Worm (Caenorhabditis elegans): ENCODE measurements around the gene sri-19.

The sri-19 gene

ce11 chrIV:10934786-10935185 is 23.4 kb upstream of the sri-19 start:
- TF ChIP-seq sem-2 (GFP tag; optimal IDR thresholded peaks at IDR 0.05) (no peak), ceh-39 (tag; optimal IDR thresholded peaks at IDR 0.05) (no peak), mab-5 (tag; optimal IDR thresholded peaks at IDR 0.05) (no peak), bed-3 (GFP tag; optimal IDR thresholded peaks at IDR 0.05) (no peak), ceh-43 (GFP tag; optimal IDR thresholded peaks at IDR 0.05) (no peak), nhr-76 (tag; optimal IDR thresholded peaks at IDR 0.05) (no peak), unc-120 (tag; optimal IDR thresholded peaks at IDR 0.05; ENCODE audit: poor library complexity, severe bottlenecking) (no peak), pha-4 (tag; optimal IDR thresholded peaks at IDR 0.05) (no peak), nhr-28 (tag; optimal IDR thresholded peaks at IDR 0.05) (no peak), ceh-83 (GFP tag; optimal IDR thresholded peaks at IDR 0.05) (no peak), flh-1 (GFP tag; optimal IDR thresholded peaks at IDR 0.05) (no peak), ham-2 (GFP tag; optimal IDR thresholded peaks at IDR 0.05) (no peak), snpc-4 (tag; optimal IDR thresholded peaks at IDR 0.05) (no peak), lin-32 (GFP tag; optimal IDR thresholded peaks at IDR 0.05) (no peak), unc-62 (GFP tag; optimal IDR thresholded peaks at IDR 0.05) (no peak), mls-2 (tag; optimal IDR thresholded peaks at IDR 0.05) (no peak), zip-8 (tag; optimal IDR thresholded peaks at IDR 0.05) (no peak)

- TF ChIP-seq nhr-76 (tag; optimal IDR thresholded peaks at IDR 0.05) (no peak), mls-2 (tag; optimal IDR thresholded peaks at IDR 0.05) (peak; percentile 12), cnd-1 (tag; optimal IDR thresholded peaks at IDR 0.05) (peak; percentile 27), lsy-2 (tag; optimal IDR thresholded peaks at IDR 0.05) (peak; percentile 40), hlh-1 (tag; optimal IDR thresholded peaks at IDR 0.05) (peak; percentile 75), ces-1 (GFP tag; optimal IDR thresholded peaks at IDR 0.05) (peak; percentile 47), sptf-1 (tag; optimal IDR thresholded peaks at IDR 0.05) (peak; percentile 6), nhr-2 (tag; optimal IDR thresholded peaks at IDR 0.05) (peak; percentile 40), unc-120 (tag; optimal IDR thresholded peaks at IDR 0.05; ENCODE audit: poor library complexity, severe bottlenecking) (peak; percentile 73), drap-1 (GFP tag; optimal IDR thresholded peaks at IDR 0.05) (no peak), unc-62 (GFP tag; optimal IDR thresholded peaks at IDR 0.05) (peak; percentile 95), M03D4.4 (tag; optimal IDR thresholded peaks at IDR 0.05) (no peak)
These were observed 22.8 kb upstream of the sri-19 start for ce11 chrIV:10935336-10935735.

DNA sequence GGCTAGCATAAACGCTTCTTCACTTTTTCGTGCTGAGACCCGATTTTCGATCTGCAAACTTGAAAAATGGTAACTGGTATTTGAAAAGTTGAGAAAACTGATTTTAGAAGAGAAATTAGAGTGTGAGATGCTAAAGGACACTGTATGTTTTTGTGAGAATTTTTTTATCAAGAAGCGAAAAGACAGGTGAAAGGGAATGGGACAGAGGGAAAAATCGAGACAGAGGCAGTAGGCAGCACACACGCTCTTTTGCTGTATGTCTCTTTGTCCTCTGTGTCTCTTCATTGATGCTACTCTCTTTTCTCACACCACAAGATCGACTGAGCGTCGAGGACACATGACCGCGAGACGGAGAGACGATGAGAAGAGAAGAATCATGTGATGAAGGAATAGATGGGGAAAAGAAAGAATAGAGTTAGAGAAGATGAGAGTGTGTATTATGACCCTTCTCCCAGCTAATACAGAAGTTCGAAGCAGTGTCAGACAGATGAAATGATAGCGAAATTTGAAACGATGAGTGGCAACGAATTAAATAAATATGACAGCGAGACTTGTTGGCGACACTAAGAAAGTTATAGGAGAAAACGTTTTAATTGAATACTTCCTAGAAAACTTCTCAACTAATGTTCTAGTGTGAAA is 22.2 kb upstream of the sri-19 start, which contains the start of gene lgg-2:
TSS of gene lgg-2 (minus strand) at position 51 of the 639 bp plus-strand sequence.
- peak; percentile 49 for TF ChIP-seq ztf-11 (tag; optimal IDR thresholded peaks at IDR 0.05)
- peak; percentile 27 for TF ChIP-seq lin-32 (GFP tag; optimal IDR thresholded peaks at IDR 0.05)
- no peak for TF ChIP-seq tbx-8 (GFP tag; optimal IDR thresholded peaks at IDR 0.05)
- TF ChIP-seq lsy-2 (tag; optimal IDR thresholded peaks at IDR 0.05) = peak; percentile 46
- TF ChIP-seq lin-13 (tag; optimal IDR thresholded peaks at IDR 0.05) = no peak
- peak; percentile 45 for TF ChIP-seq pha-4 (tag; optimal IDR thresholded peaks at IDR 0.05)
- TF ChIP-seq unc-39 (tag; optimal IDR thresholded peaks at IDR 0.05) = no peak
- TF ChIP-seq ceh-83 (GFP tag; optimal IDR thresholded peaks at IDR 0.05) = no peak
- TF ChIP-seq sem-2 (GFP tag; optimal IDR thresholded peaks at IDR 0.05) = no peak
- no peak for TF ChIP-seq nhr-2 (tag; optimal IDR thresholded peaks at IDR 0.05)
- peak; percentile 70 for TF ChIP-seq ces-1 (GFP tag; optimal IDR thresholded peaks at IDR 0.05)
- no peak for TF ChIP-seq M03D4.4 (tag; optimal IDR thresholded peaks at IDR 0.05)
- TF ChIP-seq blmp-1 (tag; optimal IDR thresholded peaks at IDR 0.05) = peak; percentile 45
- peak; percentile 76 for TF ChIP-seq ham-2 (GFP tag; optimal IDR thresholded peaks at IDR 0.05)
- peak; percentile 82 for TF ChIP-seq ceh-39 (tag; optimal IDR thresholded peaks at IDR 0.05)
- no peak for TF ChIP-seq flh-1 (GFP tag; optimal IDR thresholded peaks at IDR 0.05)
- peak; percentile 86 for TF ChIP-seq unc-62 (GFP tag; optimal IDR thresholded peaks at IDR 0.05)
- TF ChIP-seq mls-2 (tag; optimal IDR thresholded peaks at IDR 0.05) = peak; percentile 35
- TF ChIP-seq nhr-28 (tag; optimal IDR thresholded peaks at IDR 0.05) = no peak
- no peak for TF ChIP-seq sptf-1 (tag; optimal IDR thresholded peaks at IDR 0.05)
- peak; percentile 21 for TF ChIP-seq elt-1 (tag; optimal IDR thresholded peaks at IDR 0.05; ENCODE audit: borderline replicate concordance, insufficient read depth)
- TF ChIP-seq snpc-4 (tag; optimal IDR thresholded peaks at IDR 0.05) = no peak
- TF ChIP-seq mep-1 (tag; optimal IDR thresholded peaks at IDR 0.05) = peak; percentile 68
- TF ChIP-seq nhr-76 (tag; optimal IDR thresholded peaks at IDR 0.05) = no peak
- peak; percentile 74 for TF ChIP-seq unc-120 (tag; optimal IDR thresholded peaks at IDR 0.05; ENCODE audit: poor library complexity, severe bottlenecking)
- TF ChIP-seq cnd-1 (tag; optimal IDR thresholded peaks at IDR 0.05) = peak; percentile 50
- no peak for TF ChIP-seq bed-3 (GFP tag; optimal IDR thresholded peaks at IDR 0.05)
- peak; percentile 53 for TF ChIP-seq nhr-12 (tag; optimal IDR thresholded peaks at IDR 0.05)
- peak; percentile 85 for TF ChIP-seq hlh-1 (tag; optimal IDR thresholded peaks at IDR 0.05)
- TF ChIP-seq ceh-43 (GFP tag; optimal IDR thresholded peaks at IDR 0.05) = no peak
- no peak for TF ChIP-seq zip-8 (tag; optimal IDR thresholded peaks at IDR 0.05)
- TF ChIP-seq nhr-237 (tag; optimal IDR thresholded peaks at IDR 0.05) = peak; percentile 55
- TF ChIP-seq elt-3 (tag; optimal IDR thresholded peaks at IDR 0.05) = no peak
- peak; percentile 20 for TF ChIP-seq drap-1 (GFP tag; optimal IDR thresholded peaks at IDR 0.05)
- no peak for TF ChIP-seq mab-5 (tag; optimal IDR thresholded peaks at IDR 0.05)

Data from whole organism, mixed stage, embryonic.